Worm (Caenorhabditis elegans) whole organism, L4/young adult: ENCODE data around the gene Y6E2A.1.

Experiments
- W03F9.2 ChIP-seq: fragments of 150-350 bp; optimal IDR thresholded peaks from 2 replicates; lab custom pipeline; 2014; ENCODE audit warnings: missing biosample characterization, missing genetic modification characterization
- dao-5 ChIP-seq: sonication (generic microtip); optimal IDR thresholded peaks from 2 replicates; lab custom pipeline; 2016; ENCODE audit warnings: missing genotype, missing genetic modification characterization, moderate library complexity, missing compliant biosample characterization
- him-1 ChIP-seq: sonication (generic microtip); optimal IDR thresholded peaks from 2 replicates; lab custom pipeline; 2016; ENCODE audit warnings: missing genotype, missing genetic modification reagents, missing genetic modification characterization, missing compliant biosample characterization

DNA sequence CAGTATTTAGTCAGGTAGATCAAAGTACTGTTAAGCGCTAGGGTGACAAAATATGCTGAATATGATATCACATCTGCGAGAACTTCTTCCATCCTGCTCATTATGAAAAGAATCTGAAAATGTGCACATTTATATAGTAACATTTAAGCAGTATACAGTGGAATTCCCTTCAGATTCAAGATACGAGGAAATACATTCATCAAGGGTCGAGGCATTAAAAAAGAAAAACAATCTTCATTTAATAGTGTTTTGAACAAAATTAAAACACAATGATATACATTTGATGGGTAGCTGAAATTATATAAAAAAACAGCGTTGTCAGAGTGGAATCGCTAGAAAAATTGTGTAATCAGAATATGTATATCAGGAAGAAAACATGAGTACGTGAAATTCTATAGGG lies 25.4 kb upstream of the Y6E2A.1 start, which contains the start of gene str-27:
- TF ChIP-seq him-1 (tag; lab: Kevin White, UChicago) (no peak), dao-5 (tag; lab: Kevin White, UChicago) (no peak), W03F9.2 (tag; lab: Kevin White, UChicago) (no peak)
